Fruit fly (Drosophila melanogaster) whole organism, pupa: ENCODE results near the gene Cyp4g1.

ENCODE experiments used
- CG10348 ChIP-seq: fragments of 200-800 bp; sonication (Bioruptor generic); IDR thresholded peaks from 2 replicates; pipeline ENCODE4 v1.3.6; 2022; ENCODE audit warnings: missing biosample characterization, missing genetic modification characterization
- CG4496 ChIP-seq: fragments of 200-800 bp; sonication (Bioruptor generic); IDR thresholded peaks from 3 replicates; pipeline ENCODE4 v1.3.6; 2022; ENCODE audit warnings: missing biosample characterization, missing genetic modification characterization
- Pif1B ChIP-seq: fragments of 200-800 bp; sonication (Bioruptor generic); optimal IDR thresholded peaks from 3 replicates; lab custom pipeline; 2016; ENCODE audit warnings: missing biosample characterization, missing genetic modification characterization

DNA sequence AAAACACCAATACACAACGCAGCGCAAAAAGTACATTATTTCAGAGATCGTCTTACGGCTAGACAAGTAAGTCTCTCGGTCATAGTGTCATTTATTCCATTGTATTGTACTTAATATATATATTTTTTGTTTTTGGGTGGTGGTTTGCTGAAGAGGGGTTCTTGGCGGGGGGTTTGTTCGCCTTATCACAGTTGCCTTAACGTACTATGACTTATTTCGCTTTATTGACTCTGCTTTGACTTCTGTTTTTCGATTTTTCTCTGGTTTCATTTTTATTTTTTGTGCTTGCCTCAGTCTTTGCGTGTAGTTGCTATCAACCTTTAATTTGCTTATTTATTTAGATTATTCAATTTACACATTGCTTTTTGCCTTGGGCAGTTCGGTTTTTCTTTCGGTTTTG lies 41.4 kb upstream of the Cyp4g1 start:
- no peak for TF ChIP-seq CG10348 (GFP tag; lab: Robert Waterston, UW)
- no peak for TF ChIP-seq CG4496
- TF ChIP-seq Pif1B, result no peak
